Worm (Caenorhabditis elegans): Measurements from ENCODE around the gene Y5H2A.4.

Gene Y5H2A.4

ce11 chrV:2250126-2250590 lies 24.0 kb downstream of the Y5H2A.4 start, which contains the start of gene cyp-33C7 (continued):
- no peak for TF ChIP-seq unc-62 (GFP tag; optimal IDR thresholded peaks at IDR 0.05)
- TF ChIP-seq ztf-11 (tag; optimal IDR thresholded peaks at IDR 0.05): no peak
- TF ChIP-seq F16B12.6 (tag; optimal IDR thresholded peaks at IDR 0.05): no peak
- TF ChIP-seq unc-30 (tag; optimal IDR thresholded peaks at IDR 0.05): no peak
- no peak for TF ChIP-seq egl-27 (tag; optimal IDR thresholded peaks at IDR 0.05)
- TF ChIP-seq unc-86 (tag; optimal IDR thresholded peaks at IDR 0.05): no peak
- no peak for TF ChIP-seq alr-1 (tag; optimal IDR thresholded peaks at IDR 0.05; ENCODE audit: borderline replicate concordance)
- no peak for TF ChIP-seq aly-2 (tag; optimal IDR thresholded peaks at IDR 0.05)
- TF ChIP-seq ztf-4 (tag; optimal IDR thresholded peaks at IDR 0.05): no peak
- no peak for TF ChIP-seq sox-4 (tag; optimal IDR thresholded peaks at IDR 0.05)
- TF ChIP-seq mep-1 (tag; optimal IDR thresholded peaks at IDR 0.05): peak; percentile 19
- no peak for TF ChIP-seq hpl-2 (GFP tag; optimal IDR thresholded peaks at IDR 0.05)
- no peak for TF ChIP-seq nhr-77 (tag; optimal IDR thresholded peaks at IDR 0.05)
- no peak for TF ChIP-seq pax-3 (tag; optimal IDR thresholded peaks at IDR 0.05)
- no peak for TF ChIP-seq dsc-1 (tag; optimal IDR thresholded peaks at IDR 0.05)
- peak; percentile 46 for TF ChIP-seq jun-1 (tag; optimal IDR thresholded peaks at IDR 0.05)
- TF ChIP-seq lsy-2 (tag; optimal IDR thresholded peaks at IDR 0.05): peak; percentile 19 to 23
- no peak for TF ChIP-seq ceh-63 (GFP tag; optimal IDR thresholded peaks at IDR 0.05)
- no peak for TF ChIP-seq ets-5 (GFP tag; IDR thresholded peaks at IDR 0.05)
- TF ChIP-seq tbx-2 (tag; optimal IDR thresholded peaks at IDR 0.05): peak; percentile 14
- no peak for TF ChIP-seq grh-1 (GFP tag; IDR thresholded peaks at IDR 0.05)
- TF ChIP-seq skn-1 (tag; optimal IDR thresholded peaks at IDR 0.05): peak; percentile 81
- TF ChIP-seq fkh-10 (GFP tag; optimal IDR thresholded peaks at IDR 0.05): no peak
- TF ChIP-seq lin-13 (GFP tag; optimal IDR thresholded peaks at IDR 0.05): no peak
- no peak for TF ChIP-seq fos-1 (tag; optimal IDR thresholded peaks at IDR 0.05)
- no peak for TF ChIP-seq nhr-76 (tag; optimal IDR thresholded peaks at IDR 0.05)
- no peak for TF ChIP-seq hlh-4 (tag; optimal IDR thresholded peaks at IDR 0.05)
- TF ChIP-seq nhr-47 (tag; optimal IDR thresholded peaks at IDR 0.05): no peak
- TF ChIP-seq C16A3.4 (tag; optimal IDR thresholded peaks at IDR 0.05): peak; percentile 25
- no peak for TF ChIP-seq ceh-88 (GFP tag; IDR thresholded peaks at IDR 0.05)
- no peak for TF ChIP-seq sptf-1 (tag; optimal IDR thresholded peaks at IDR 0.05)
- no peak for TF ChIP-seq lin-39 (tag; optimal IDR thresholded peaks at IDR 0.05)
- no peak for TF ChIP-seq ces-1 (GFP tag; optimal IDR thresholded peaks at IDR 0.05)
- TF ChIP-seq pag-3 (tag; optimal IDR thresholded peaks at IDR 0.05; ENCODE audit: borderline replicate concordance, insufficient read depth): no peak
- TF ChIP-seq nhr-12 (tag; optimal IDR thresholded peaks at IDR 0.05): no peak
- TF ChIP-seq mdl-1 (tag; optimal IDR thresholded peaks at IDR 0.05): peak in 1 of 2 experiments; percentile 50
- TF ChIP-seq ama-1 (optimal IDR thresholded peaks at IDR 0.05): no peak

- TF ChIP-seq zip-4 (GFP tag; optimal IDR thresholded peaks at IDR 0.05): no peak
- no peak for TF ChIP-seq mdl-1 (tag; optimal IDR thresholded peaks at IDR 0.05)
- TF ChIP-seq zag-1 (tag; optimal IDR thresholded peaks at IDR 0.05): no peak
- TF ChIP-seq elt-3 (tag; optimal IDR thresholded peaks at IDR 0.05): no peak
- TF ChIP-seq egl-27 (tag; optimal IDR thresholded peaks at IDR 0.05): no peak
- TF ChIP-seq snpc-4 (tag; optimal IDR thresholded peaks at IDR 0.05): no peak
Measured at ce11 chrV:2249310-2249709, 24.8 kb downstream of the Y5H2A.4 start, which contains the start of gene cyp-33C6. Gene cyp-33C6, minus strand, starts transcription at chrV:2249410.

ce11 chrV:2244751-2245150 lies 29.4 kb downstream of the Y5H2A.4 start, which contains the start of gene cyp-33C5:
Gene cyp-33C5, plus strand, starts transcription at chrV:2245004.
- peak in 1 of 3 experiments; percentile 17 for TF ChIP-seq ceh-82 (tag; optimal IDR thresholded peaks at IDR 0.05)
- no peak for TF ChIP-seq F16B12.6 (tag; optimal IDR thresholded peaks at IDR 0.05)
- no peak for TF ChIP-seq Y116A8C.19 (tag; optimal IDR thresholded peaks at IDR 0.05; ENCODE audit: borderline replicate concordance)
- TF ChIP-seq lin-14 (GFP tag; optimal IDR thresholded peaks at IDR 0.05): peak; percentile 84
- TF ChIP-seq blmp-1 (tag; optimal IDR thresholded peaks at IDR 0.05): peak; percentile 62
- peak; percentile 75 for TF ChIP-seq nhr-20 (tag; optimal IDR thresholded peaks at IDR 0.05)
- TF ChIP-seq dpl-1 (GFP tag; optimal IDR thresholded peaks at IDR 0.05): no peak
- no peak for TF ChIP-seq lin-13 (GFP tag; optimal IDR thresholded peaks at IDR 0.05)
- TF ChIP-seq pag-3 (tag; optimal IDR thresholded peaks at IDR 0.05; ENCODE audit: borderline replicate concordance, insufficient read depth): no peak
- peak; percentile 12 for TF ChIP-seq rnt-1 (tag; optimal IDR thresholded peaks at IDR 0.05)
- peak; percentile 67 for TF ChIP-seq nhr-85 (tag)
- no peak for TF ChIP-seq vab-15 (tag; optimal IDR thresholded peaks at IDR 0.05)
- no peak for TF ChIP-seq mab-9 (GFP tag; IDR thresholded peaks at IDR 0.05)
- no peak for TF ChIP-seq fkh-10 (GFP tag; optimal IDR thresholded peaks at IDR 0.05)
- TF ChIP-seq lsy-2 (tag; optimal IDR thresholded peaks at IDR 0.05): peak in 1 of 2 experiments; percentile 16
- TF ChIP-seq hlh-17 (GFP tag; optimal IDR thresholded peaks at IDR 0.05; ENCODE audit: borderline replicate concordance): no peak
